Worm (Caenorhabditis elegans) whole organism, L1 larva: ENCODE data around the gene gldi-5.

ENCODE experiments used
- C16A3.4 ChIP-seq: fragments of 150-350 bp; optimal IDR thresholded peaks from 2 replicates; lab custom pipeline; 2014; ENCODE audit warnings: missing biosample characterization, missing genetic modification characterization
- Y116A8C.19 ChIP-seq: sonication (generic microtip); optimal IDR thresholded peaks from 2 replicates; lab custom pipeline; 2016; ENCODE audit warnings: missing compliant biosample characterization, missing genetic modification characterization, borderline replicate concordance
- aly-2 ChIP-seq: fragments of 150-350 bp; optimal IDR thresholded peaks from 2 replicates; lab custom pipeline; 2014; ENCODE audit warnings: missing biosample characterization, missing genetic modification characterization
- blmp-1 ChIP-seq: fragments of 150-350 bp; optimal IDR thresholded peaks from 2 replicates; lab custom pipeline; 2014; ENCODE audit warnings: missing biosample characterization, missing genetic modification characterization
- ceh-8 ChIP-seq: fragments of 200-800 bp; sonication (Bioruptor generic); optimal IDR thresholded peaks from 2 replicates; lab custom pipeline; 2018; ENCODE audit warnings: mild to moderate bottlenecking, missing genetic modification characterization, moderate library complexity, missing compliant biosample characterization
- ceh-90 ChIP-seq: sonication (generic microtip); optimal IDR thresholded peaks from 2 replicates; lab custom pipeline; 2016; ENCODE audit warnings: missing genetic modification characterization, missing compliant biosample characterization
- ces-1 ChIP-seq: fragments of 150-350 bp; optimal IDR thresholded peaks from 2 replicates; lab custom pipeline; 2014; ENCODE audit warnings: missing biosample characterization, missing genetic modification reagents, missing genetic modification characterization
- dsc-1 ChIP-seq: sonication (generic microtip); optimal IDR thresholded peaks from 2 replicates; lab custom pipeline; 2016; ENCODE audit warnings: mild to moderate bottlenecking, missing genetic modification characterization, missing compliant biosample characterization
- efl-1 ChIP-seq, 4 experiments: fragments of 150-350 bp; optimal IDR thresholded peaks in 3 of 4; peaks in 1 of 4; 1 replicate in 1 of 4; 2 replicates in 3 of 4; lab custom pipeline; 2014; ENCODE audit warnings: missing biosample characterization in 2 of 4, missing genetic modification characterization in 2 of 4, missing genetic modification reagents in 2 of 4
- efl-3 ChIP-seq: fragments of 200-800 bp; sonication (Bioruptor generic); optimal IDR thresholded peaks from 2 replicates; lab custom pipeline; 2018; ENCODE audit warnings: mild to moderate bottlenecking, missing genetic modification characterization, missing compliant biosample characterization
- egl-13 ChIP-seq: sonication (generic microtip); optimal IDR thresholded peaks from 2 replicates; lab custom pipeline; 2016; ENCODE audit warnings: missing genotype, missing genetic modification reagents, missing genetic modification characterization, missing compliant biosample characterization
- egl-27 ChIP-seq, 2 experiments: fragments of 150-350 bp in 1 of 2; sonication (generic microtip); optimal IDR thresholded peaks; 3 replicates each; lab custom pipeline; 2017 to 2018; ENCODE audit warnings: missing biosample characterization in 2 of 2, missing genetic modification characterization in 2 of 2, missing genetic modification reagents in 2 of 2
- elt-2 ChIP-seq: sonication (generic microtip); optimal IDR thresholded peaks from 2 replicates; lab custom pipeline; 2016; ENCODE audit warnings: missing genetic modification characterization, mild to moderate bottlenecking, inconsistent platforms, missing compliant biosample characterization, missing genetic modification reagents
- elt-3 ChIP-seq, 6 experiments: fragments of 150-350 bp in 1 of 6; sonication (generic microtip); optimal IDR thresholded peaks; 2 replicates each; lab custom pipeline; 2017 to 2018; ENCODE audit warnings: missing biosample characterization in 6 of 6, missing genetic modification characterization in 6 of 6, inconsistent platforms in 1 of 6
- fkh-4 ChIP-seq: sonication (generic microtip); optimal IDR thresholded peaks from 2 replicates; lab custom pipeline; 2016; ENCODE audit warnings: missing compliant biosample characterization, missing genetic modification characterization, borderline replicate concordance
- fos-1 ChIP-seq: fragments of 150-350 bp; optimal IDR thresholded peaks from 2 replicates; lab custom pipeline; 2014; ENCODE audit warnings: missing biosample characterization, missing genetic modification characterization
- hlh-4 ChIP-seq: sonication (generic microtip); optimal IDR thresholded peaks from 2 replicates; lab custom pipeline; 2016; ENCODE audit warnings: mild to moderate bottlenecking, missing genetic modification characterization, missing compliant biosample characterization
- hpl-2 ChIP-seq: fragments of 150-350 bp; optimal IDR thresholded peaks from 2 replicates; lab custom pipeline; 2014; ENCODE audit warnings: missing biosample characterization, missing genetic modification reagents, missing genetic modification characterization
- irx-1 ChIP-seq: sonication (generic microtip); optimal IDR thresholded peaks from 2 replicates; lab custom pipeline; 2016; ENCODE audit warnings: missing genetic modification characterization, missing compliant biosample characterization
- isw-1 ChIP-seq: fragments of 200-800 bp; sonication (Bioruptor generic); IDR thresholded peaks from 2 replicates; pipeline ENCODE4 v1.3.6; 2022; ENCODE audit warnings: missing genetic modification characterization, missing compliant biosample characterization
- jun-1 ChIP-seq: fragments of 150-350 bp; optimal IDR thresholded peaks from 2 replicates; lab custom pipeline; 2014; ENCODE audit warnings: missing biosample characterization, missing genetic modification reagents, missing genetic modification characterization
- lin-13 ChIP-seq: fragments of 150-350 bp; optimal IDR thresholded peaks from 2 replicates; lab custom pipeline; 2014; ENCODE audit warnings: missing biosample characterization, missing genetic modification reagents, missing genetic modification characterization
- lin-14 ChIP-seq: fragments of 200-800 bp; sonication (Bioruptor generic); optimal IDR thresholded peaks from 2 replicates; lab custom pipeline; 2018; ENCODE audit warnings: mild to moderate bottlenecking, missing genetic modification characterization, moderate library complexity, missing compliant biosample characterization
- lir-3 ChIP-seq: sonication (generic microtip); optimal IDR thresholded peaks from 2 replicates; lab custom pipeline; 2016; ENCODE audit warnings: mild to moderate bottlenecking, missing genetic modification characterization, moderate library complexity, missing compliant biosample characterization; ENCODE audit not compliant: poor library complexity
- mdl-1 ChIP-seq, 2 experiments: fragments of 150-350 bp; optimal IDR thresholded peaks; 2 replicates each; lab custom pipeline; 2014 to 2017; ENCODE audit warnings: missing biosample characterization in 2 of 2, missing genetic modification characterization in 2 of 2, inconsistent platforms in 1 of 2
- mef-2 ChIP-seq: fragments of 150-350 bp; optimal IDR thresholded peaks from 2 replicates; lab custom pipeline; 2014; ENCODE audit warnings: missing biosample characterization, missing genetic modification characterization
- nhr-19 ChIP-seq: fragments of 200-800 bp; sonication (Bioruptor generic); conservative IDR thresholded peaks from 2 replicates; pipeline ENCODE4 v1.3.6; 2022; ENCODE audit warnings: missing genetic modification characterization, missing compliant biosample characterization
- nhr-20 ChIP-seq: sonication (generic microtip); optimal IDR thresholded peaks from 2 replicates; lab custom pipeline; 2016; ENCODE audit warnings: mild to moderate bottlenecking, missing genetic modification characterization, missing compliant biosample characterization
- nhr-237 ChIP-seq: fragments of 150-350 bp; optimal IDR thresholded peaks from 2 replicates; lab custom pipeline; 2014; ENCODE audit warnings: missing biosample characterization, missing genetic modification characterization
- nhr-28 ChIP-seq: fragments of 150-350 bp; optimal IDR thresholded peaks from 2 replicates; lab custom pipeline; 2014; ENCODE audit warnings: missing biosample characterization, missing genetic modification characterization
- nhr-47 ChIP-seq: sonication (generic microtip); optimal IDR thresholded peaks from 2 replicates; lab custom pipeline; 2016; ENCODE audit warnings: mild to moderate bottlenecking, missing genetic modification characterization, moderate library complexity, missing compliant biosample characterization
- nhr-71 ChIP-seq: sonication (generic microtip); optimal IDR thresholded peaks from 2 replicates; lab custom pipeline; 2016; ENCODE audit warnings: mild to moderate bottlenecking, missing genetic modification characterization, moderate library complexity, missing compliant biosample characterization
- nhr-76 ChIP-seq: sonication (generic microtip); optimal IDR thresholded peaks from 2 replicates; lab custom pipeline; 2017; ENCODE audit warnings: missing biosample characterization, missing genetic modification characterization
- nhr-77 ChIP-seq: fragments of 150-350 bp; optimal IDR thresholded peaks from 2 replicates; lab custom pipeline; 2014; ENCODE audit warnings: missing biosample characterization, missing genetic modification characterization
- nhr-84 ChIP-seq: sonication (generic microtip); optimal IDR thresholded peaks from 2 replicates; lab custom pipeline; 2017; ENCODE audit warnings: missing biosample characterization, missing genetic modification characterization
- nhr-85 ChIP-seq: sonication (generic microtip); peaks from one replicate; lab custom pipeline; 2016; ENCODE audit warnings: missing genetic modification characterization, inconsistent platforms, missing compliant biosample characterization
- pag-3 ChIP-seq: sonication (generic microtip); optimal IDR thresholded peaks from 2 replicates; lab custom pipeline; 2017; ENCODE audit warnings: missing genetic modification characterization, mild to moderate bottlenecking, missing compliant biosample characterization, antibody characterized with exemption, borderline replicate concordance; ENCODE audit not compliant: insufficient read depth
- rnt-1 ChIP-seq: sonication (generic microtip); optimal IDR thresholded peaks from 2 replicates; lab custom pipeline; 2016; ENCODE audit warnings: mild to moderate bottlenecking, missing genetic modification characterization, moderate library complexity, missing compliant biosample characterization
- skn-1 ChIP-seq: fragments of 150-350 bp; optimal IDR thresholded peaks from 2 replicates; lab custom pipeline; 2014; ENCODE audit warnings: missing biosample characterization, missing genetic modification characterization
- snpc-4 ChIP-seq: fragments of 150-350 bp; optimal IDR thresholded peaks from 2 replicates; lab custom pipeline; 2014; ENCODE audit warnings: missing biosample characterization, missing genetic modification characterization
- snu-23 ChIP-seq: sonication (generic microtip); optimal IDR thresholded peaks from 2 replicates; lab custom pipeline; 2016; ENCODE audit warnings: missing genetic modification characterization, missing compliant biosample characterization
- sox-4 ChIP-seq: sonication (generic microtip); optimal IDR thresholded peaks from 2 replicates; lab custom pipeline; 2016; ENCODE audit warnings: missing genetic modification characterization, missing compliant biosample characterization
- sptf-1 ChIP-seq: fragments of 150-350 bp; optimal IDR thresholded peaks from 2 replicates; lab custom pipeline; 2014; ENCODE audit warnings: missing biosample characterization, missing genetic modification characterization
- tbx-2 ChIP-seq: sonication (generic microtip); optimal IDR thresholded peaks from 2 replicates; lab custom pipeline; 2016; ENCODE audit warnings: missing genetic modification characterization, missing compliant biosample characterization
- tlp-1 ChIP-seq: fragments of 150-350 bp; optimal IDR thresholded peaks from 2 replicates; lab custom pipeline; 2014; ENCODE audit warnings: missing biosample characterization, missing genetic modification characterization
- unc-130 ChIP-seq: fragments of 150-350 bp; optimal IDR thresholded peaks from 2 replicates; lab custom pipeline; 2017; ENCODE audit warnings: missing biosample characterization, missing genetic modification characterization, inconsistent platforms
- unc-30 ChIP-seq: sonication (generic microtip); optimal IDR thresholded peaks from 2 replicates; lab custom pipeline; 2017; ENCODE audit warnings: missing biosample characterization, missing genetic modification characterization
- zag-1 ChIP-seq: fragments of 150-350 bp; optimal IDR thresholded peaks from 2 replicates; lab custom pipeline; 2014; ENCODE audit warnings: missing biosample characterization, missing genetic modification characterization
- ztf-4 ChIP-seq: fragments of 150-350 bp; optimal IDR thresholded peaks from 2 replicates; lab custom pipeline; 2014; ENCODE audit warnings: missing biosample characterization, missing genetic modification characterization

gldi-5 gene

ce11 chrIII:3726443-3726842 lies at the start of gene gldi-5:
TSS of gene gldi-5 (minus strand) at chrIII:3726500.
- TF ChIP-seq tlp-1 (tag; lab: Kevin White, UChicago) = no peak
- no peak for TF ChIP-seq dsc-1 (tag; lab: Kevin White, UChicago)
- no peak for TF ChIP-seq ces-1
- TF ChIP-seq nhr-19 = no peak
- no peak for TF ChIP-seq skn-1 (tag; lab: Kevin White, UChicago)
- no peak for TF ChIP-seq snpc-4
- TF ChIP-seq zag-1 (tag; lab: Kevin White, UChicago) = no peak
- no peak for TF ChIP-seq hlh-4 (tag; lab: Kevin White, UChicago)
- no peak for TF ChIP-seq ztf-4 (tag; lab: Kevin White, UChicago)
- TF ChIP-seq nhr-28 (tag; lab: Kevin White, UChicago) = no peak
- TF ChIP-seq lin-13 (GFP tag; lab: Kevin White, UChicago) = no peak
- no peak for TF ChIP-seq fkh-4 (tag; lab: Kevin White, UChicago)
- TF ChIP-seq Y116A8C.19 (tag; lab: Kevin White, UChicago) = no peak
- no peak for TF ChIP-seq nhr-84
- TF ChIP-seq nhr-71 (tag; lab: Kevin White, UChicago) = no peak
- TF ChIP-seq unc-30 = no peak
- TF ChIP-seq elt-3 (tag; optimal IDR thresholded peaks at IDR 0.05; lab: Kevin White, UChicago) = no peak
- TF ChIP-seq pag-3 (tag; lab: Kevin White, UChicago) = no peak
- TF ChIP-seq ceh-90 (tag; lab: Kevin White, UChicago) = no peak
- no peak for TF ChIP-seq blmp-1 (tag; lab: Kevin White, UChicago)

- TF ChIP-seq rnt-1 (peak; percentile 2), snu-23 (GFP tag; lab: Kevin White, UChicago) (no peak), lin-14 (GFP tag; lab: Kevin White, UChicago) (peak; percentile 47), nhr-85 (peak; percentile 58)
Measured at ce11 chrIII:3774550-3774949, 48.2 kb upstream of the gldi-5 start.

- TF ChIP-seq isw-1 (GFP tag; lab: Robert Waterston, UW) = no peak
- TF ChIP-seq snu-23 (GFP tag; lab: Kevin White, UChicago) = peak; percentile 49
- TF ChIP-seq hpl-2 = no peak
- TF ChIP-seq sptf-1 (tag; lab: Kevin White, UChicago) = no peak
- peak; percentile 38 for TF ChIP-seq skn-1 (tag; lab: Kevin White, UChicago)
- peak; percentile 27 to 48 for TF ChIP-seq efl-1 (optimal IDR thresholded peaks at IDR 0.05; lab: Kevin White, UChicago)
- TF ChIP-seq efl-1 (GFP tag; optimal IDR thresholded peaks at IDR 0.05 in 1 of 2; lab: Kevin White, UChicago) = peak in 1 of 2 experiments; percentile 25
- no peak for TF ChIP-seq elt-2
- TF ChIP-seq nhr-47 (tag; lab: Kevin White, UChicago) = peak; percentile 42
- peak; percentile 57 for TF ChIP-seq nhr-20 (tag; lab: Kevin White, UChicago)
- peak; percentile 7 for TF ChIP-seq nhr-237 (tag; lab: Kevin White, UChicago)
- TF ChIP-seq ceh-8 = no peak
- no peak for TF ChIP-seq egl-13 (tag; lab: Kevin White, UChicago)
- TF ChIP-seq pag-3 (tag; lab: Kevin White, UChicago) = no peak
- no peak for TF ChIP-seq aly-2 (tag; lab: Kevin White, UChicago)
- no peak for TF ChIP-seq Y116A8C.19 (tag; lab: Kevin White, UChicago)
- TF ChIP-seq fos-1 (tag; lab: Kevin White, UChicago) = peak; percentile 35
- no peak for TF ChIP-seq unc-30
- TF ChIP-seq egl-27 (tag; optimal IDR thresholded peaks at IDR 0.05; lab: Kevin White, UChicago) = peak; percentile 21 to 28
- TF ChIP-seq elt-3 (tag; optimal IDR thresholded peaks at IDR 0.05; lab: Kevin White, UChicago) = peak in 2 of 6 experiments; percentile 5 to 25
- TF ChIP-seq nhr-28 (tag; lab: Kevin White, UChicago) = no peak
- TF ChIP-seq C16A3.4 = peak; percentile 47
- no peak for TF ChIP-seq irx-1
- no peak for TF ChIP-seq efl-3 (GFP tag; lab: Kevin White, UChicago)
- peak; percentile 52 for TF ChIP-seq unc-130 (tag; lab: Kevin White, UChicago)
- peak; percentile 18 for TF ChIP-seq nhr-77 (tag; lab: Kevin White, UChicago)
- TF ChIP-seq sox-4 (tag; lab: Kevin White, UChicago) = no peak
- TF ChIP-seq jun-1 (tag; lab: Kevin White, UChicago) = peak; percentile 36
- no peak for TF ChIP-seq lir-3 (tag; lab: Kevin White, UChicago)
- no peak for TF ChIP-seq fkh-4 (tag; lab: Kevin White, UChicago)
- TF ChIP-seq mdl-1 (tag; optimal IDR thresholded peaks at IDR 0.05; lab: Kevin White, UChicago) = peak in 1 of 2 experiments; percentile 20
- no peak for TF ChIP-seq mef-2 (tag; lab: Kevin White, UChicago)
- TF ChIP-seq tbx-2 (tag; lab: Kevin White, UChicago) = peak; percentile 30
- no peak for TF ChIP-seq nhr-76
Measured at ce11 chrIII:3773173-3773572, 46.9 kb upstream of the gldi-5 start, which contains the start of gene lec-4. TSS of gene lec-4 (minus strand) at chrIII:3773326.
